Worm (Caenorhabditis elegans): ENCODE results near the gene sto-4.

- TF ChIP-seq flh-1 (GFP tag; optimal IDR thresholded peaks at IDR 0.05) (no peak), unc-120 (tag; optimal IDR thresholded peaks at IDR 0.05; ENCODE audit: poor library complexity, severe bottlenecking) (no peak), unc-62 (GFP tag; optimal IDR thresholded peaks at IDR 0.05) (no peak), nhr-76 (tag; optimal IDR thresholded peaks at IDR 0.05) (no peak), elt-1 (tag; optimal IDR thresholded peaks at IDR 0.05; ENCODE audit: borderline replicate concordance, insufficient read depth) (no peak), lin-13 (tag; optimal IDR thresholded peaks at IDR 0.05) (no peak), ces-1 (GFP tag; optimal IDR thresholded peaks at IDR 0.05) (no peak), nhr-237 (tag; optimal IDR thresholded peaks at IDR 0.05) (no peak), unc-39 (tag; optimal IDR thresholded peaks at IDR 0.05) (no peak)
These were observed 3.2 kb downstream of the sto-4 start, which contains the start of gene T04F8.8 for ce11 chrX:11647165-11647564.
